Fruit fly (Drosophila melanogaster): ENCODE measurements around the gene CG34166.

The CG34166 gene

dm6 chr2L:14746068-14746467 lies 3.1 kb downstream of the CG34166 start:
- TF ChIP-seq noc (tag; optimal IDR thresholded peaks at IDR 0.05) = no peak

DNA sequence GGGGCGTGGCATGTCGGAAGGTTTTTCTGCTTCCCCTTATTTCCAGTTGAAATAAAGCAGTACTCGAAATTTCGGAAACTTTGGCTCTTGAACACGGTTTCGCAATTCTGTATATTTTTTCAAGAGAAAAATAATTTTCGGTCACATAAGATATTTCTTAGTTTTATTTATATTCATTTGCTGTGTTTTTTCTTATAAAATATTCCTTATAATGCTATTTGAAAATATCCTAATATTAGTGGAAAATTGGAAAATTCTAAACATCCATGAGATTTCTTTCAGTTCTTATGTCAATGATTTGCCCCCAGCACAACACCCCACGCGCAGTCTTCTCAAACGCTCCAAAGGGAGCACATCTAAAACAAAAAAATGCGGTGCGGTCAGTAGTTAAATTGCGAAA lies 17.5 kb downstream of the CG34166 start, which contains the start of gene CG4691:
CG4691 (plus strand) TSS at position 301 of the 400 bp plus-strand sequence.
- no peak for TF ChIP-seq noc (tag; optimal IDR thresholded peaks at IDR 0.05)

DNA sequence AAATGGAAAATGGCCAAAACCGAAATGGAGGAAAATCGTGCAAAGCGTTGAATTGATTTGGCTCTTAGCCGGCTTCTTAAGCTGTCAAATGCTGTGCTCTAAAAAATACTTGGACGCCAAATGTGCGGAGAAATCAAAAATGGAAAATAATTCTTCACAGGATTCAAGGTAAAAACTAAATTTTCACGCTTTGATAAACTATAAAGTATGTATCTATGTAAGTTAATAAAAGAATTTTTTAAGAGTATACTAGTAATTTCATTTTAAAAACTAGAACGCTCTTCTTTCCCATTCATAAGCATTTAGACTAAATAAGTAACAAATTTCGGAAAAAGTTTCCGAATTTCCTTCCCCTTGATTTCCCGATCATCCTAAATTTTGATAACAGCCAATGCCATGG lies 19.5 kb downstream of the CG34166 start, which contains the start of gene CSN1a:
CSN1a (plus strand) TSS at position 301 of the 400 bp plus-strand sequence.
- no peak for TF ChIP-seq noc (tag; optimal IDR thresholded peaks at IDR 0.05)

dm6 chr2L:14765608-14766007 lies 22.6 kb downstream of the CG34166 start, which contains the start of gene CG4701:
Gene CG4701 (plus strand): TSS chr2L:14765908.
- no peak for TF ChIP-seq noc (tag; optimal IDR thresholded peaks at IDR 0.05)

DNA sequence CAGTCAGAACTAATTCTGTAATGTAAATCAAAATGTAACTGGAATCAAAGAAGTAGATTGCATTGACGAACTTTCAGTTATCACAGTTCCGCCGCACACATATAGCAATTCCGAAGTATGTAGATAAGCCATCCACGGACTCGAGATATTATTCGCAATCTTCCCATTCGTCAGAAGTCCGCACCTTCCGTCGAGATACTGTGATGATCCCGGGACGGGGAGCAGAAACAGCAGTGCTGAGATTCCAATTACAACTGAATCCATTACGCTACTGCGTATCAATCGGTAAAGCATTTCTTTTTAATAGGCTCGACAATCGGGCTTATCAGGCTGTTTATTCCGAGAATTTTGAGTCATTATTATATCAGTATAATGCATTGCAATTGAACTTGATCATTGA lies 31.7 kb downstream of the CG34166 start, which contains the start of gene CG4650:
CG4650 (minus strand) TSS at position 269 of the 400 bp plus-strand sequence.
- no peak for TF ChIP-seq noc (tag; optimal IDR thresholded peaks at IDR 0.05)

- TF ChIP-seq noc (tag; optimal IDR thresholded peaks at IDR 0.05) = no peak
Observed at dm6 chr2L:14784498-14784897, 41.5 kb downstream of the CG34166 start, which contains the start of gene CG18636. Gene CG18636 (minus strand): TSS chr2L:14784598.
